Fruit fly (Drosophila melanogaster): ENCODE measurements around the gene fit.

dm6 chr3R:21920495-21920894, 36.2 kb upstream of the fit start:
- TF ChIP-seq ttk (optimal IDR thresholded peaks at IDR 0.05) (no peak), Myc (optimal IDR thresholded peaks at IDR 0.05) (no peak), Sin3A (optimal IDR thresholded peaks at IDR 0.05) (no peak), h (optimal IDR thresholded peaks at IDR 0.05) (no peak), psq (optimal IDR thresholded peaks at IDR 0.05) (no peak), insv (optimal IDR thresholded peaks at IDR 0.05) (no peak)

Measured in Kc167 (cell line).